Fruit fly (Drosophila melanogaster) whole organism, adult: Measurements from ENCODE around the gene kl-5.
"Not testable (repeated sequence)": the region's sequence is repeated elsewhere in the genome, so short reads cannot be mapped to it uniquely, and the experiment has no call there.

Source experiments
- CG11617 ChIP-seq: fragments of 200-800 bp; sonication (Bioruptor generic); optimal IDR thresholded peaks from 2 replicates; lab custom pipeline; 2017; ENCODE audit warnings: mild to moderate bottlenecking, missing biosample characterization, missing genetic modification reagents, missing genetic modification characterization
- CG14711 ChIP-seq: fragments of 200-800 bp; sonication (Bioruptor generic); optimal IDR thresholded peaks from 2 replicates; lab custom pipeline; 2018; ENCODE audit warnings: missing biosample characterization, mild to moderate bottlenecking, missing genetic modification characterization, moderate library complexity
- CG1620 ChIP-seq: fragments of 200-800 bp; sonication (Bioruptor generic); optimal IDR thresholded peaks from 2 replicates; lab custom pipeline; 2016; ENCODE audit warnings: missing biosample characterization, missing genetic modification characterization
- CG33017 ChIP-seq: fragments of 200-800 bp; sonication (Bioruptor generic); optimal IDR thresholded peaks from 2 replicates; lab custom pipeline; 2018; ENCODE audit warnings: missing biosample characterization, mild to moderate bottlenecking, missing genetic modification characterization, moderate library complexity
- CG7045 ChIP-seq: fragments of 200-800 bp; sonication (Bioruptor generic); optimal IDR thresholded peaks from 2 replicates; lab custom pipeline; 2017; ENCODE audit warnings: missing biosample characterization, mild to moderate bottlenecking, missing genetic modification characterization
- CG7101 ChIP-seq: fragments of 200-800 bp; sonication (Bioruptor generic); optimal IDR thresholded peaks from 2 replicates; lab custom pipeline; 2018; ENCODE audit warnings: missing biosample characterization, mild to moderate bottlenecking, missing genetic modification characterization, moderate library complexity
- Clk ChIP-seq: fragments of 200-800 bp; sonication (Bioruptor generic); optimal IDR thresholded peaks from 2 replicates; lab custom pipeline; 2017; ENCODE audit warnings: missing biosample characterization, missing genetic modification characterization
- Crg-1 ChIP-seq: fragments of 200-800 bp; sonication (Bioruptor generic); optimal IDR thresholded peaks from 2 replicates; lab custom pipeline; 2016; ENCODE audit warnings: missing biosample characterization, missing genetic modification characterization
- Hr96 ChIP-seq: fragments of 200-800 bp; sonication (Bioruptor generic); optimal IDR thresholded peaks from 2 replicates; lab custom pipeline; 2016; ENCODE audit warnings: missing biosample characterization, missing genetic modification characterization
- cnc ChIP-seq, 2 experiments: fragments of >200 bp; optimal IDR thresholded peaks; 2 replicates each; lab custom pipeline; 2017
- kay ChIP-seq: fragments of 200-800 bp; sonication (Bioruptor generic); peaks from one replicate; lab custom pipeline; 2016; ENCODE audit warnings: missing biosample characterization, missing genetic modification characterization, borderline replicate concordance
- pad ChIP-seq: fragments of 200-800 bp; sonication (Bioruptor generic); optimal IDR thresholded peaks from 3 replicates; lab custom pipeline; 2017; ENCODE audit warnings: missing biosample characterization, missing genetic modification characterization, mild to moderate bottlenecking, moderate library complexity, missing genetic modification reagents
- tj ChIP-seq: fragments of 200-800 bp; sonication (Bioruptor generic); optimal IDR thresholded peaks from 3 replicates; lab custom pipeline; 2017; ENCODE audit warnings: missing biosample characterization, mild to moderate bottlenecking, missing genetic modification characterization, moderate library complexity
- toe ChIP-seq: fragments of 200-800 bp; sonication (Bioruptor generic); optimal IDR thresholded peaks from 2 replicates; lab custom pipeline; 2016; ENCODE audit warnings: missing biosample characterization, missing genetic modification characterization

dm6 chrY:137386-137785 lies at the start of gene kl-5:
- TF ChIP-seq tj; CG7101 (tag; lab: Kevin White, UChicago); CG11617 (GFP tag; lab: Kevin White, UChicago); toe (GFP tag; lab: Kevin White, UChicago); cnc (optimal IDR thresholded peaks at IDR 0.05; lab: Kevin White, UChicago); CG33017; Hr96; kay (GFP tag; lab: Kevin White, UChicago); CG1620; pad; CG7045 (GFP tag; lab: Kevin White, UChicago); CG14711 (tag; lab: Kevin White, UChicago); Crg-1 (GFP tag; lab: Kevin White, UChicago); Clk (GFP tag; lab: Kevin White, UChicago): not testable (repeated sequence)
